Fruit fly (Drosophila melanogaster) whole organism, prepupa: ENCODE data around the gene CG42671.

ENCODE experiments used
- Gug ChIP-seq: fragments of 200-800 bp; sonication (Bioruptor generic); IDR thresholded peaks from 2 replicates; pipeline ENCODE4 v1.3.6; 2022; ENCODE audit warnings: missing biosample characterization, missing genetic modification characterization
- Met ChIP-seq: fragments of 200-800 bp; sonication (Bioruptor generic); optimal IDR thresholded peaks from 3 replicates; lab custom pipeline; 2016; ENCODE audit warnings: missing biosample characterization, missing genetic modification characterization
- fd85E ChIP-seq: fragments of 200-800 bp; sonication (Bioruptor generic); optimal IDR thresholded peaks from 3 replicates; lab custom pipeline; 2016; ENCODE audit warnings: missing biosample characterization, missing genetic modification characterization
- svp ChIP-seq: fragments of 200-800 bp; sonication (Bioruptor generic); peaks from one replicate; lab custom pipeline; 2016; ENCODE audit warnings: missing biosample characterization, missing genetic modification characterization

DNA sequence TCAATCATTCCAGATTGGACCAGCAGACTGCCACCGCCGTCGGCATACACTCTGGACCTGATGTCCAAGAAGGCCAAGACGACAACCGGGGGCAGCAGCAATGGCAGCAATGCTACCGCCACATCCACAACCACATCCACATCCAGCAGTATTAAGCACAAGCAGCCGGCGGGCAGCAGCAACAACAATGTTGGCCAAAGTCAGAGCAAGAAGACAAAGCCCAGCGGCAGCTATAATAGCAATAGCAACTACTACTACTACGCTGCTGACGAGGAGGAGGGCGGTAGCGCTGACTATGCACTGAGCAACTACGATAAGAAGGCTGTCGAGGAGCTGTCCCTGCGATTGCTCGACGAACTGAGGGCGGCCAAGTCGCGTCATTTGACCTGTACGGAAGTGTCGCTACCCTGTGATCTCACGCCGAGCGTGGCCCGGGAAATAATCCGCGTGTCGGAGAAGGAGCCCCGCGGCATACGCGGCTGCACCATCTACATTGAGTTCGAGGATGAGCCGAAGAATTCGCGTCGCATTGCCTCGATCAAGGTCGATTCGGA is 39.5 kb downstream of the CG42671 start:
- TF ChIP-seq svp (peak; percentile 68), fd85E (GFP tag; lab: Kevin White, UChicago) (no peak), Met (GFP tag; lab: Kevin White, UChicago) (no peak), Gug (GFP tag; lab: Robert Waterston, UW) (no peak)
